Fruit fly (Drosophila melanogaster) S2 (cell line): ENCODE data around the gene AP-1mu.
A peak's percentile ranks its signal among the peaks of the same experiment; 100 is the strongest.

ENCODE experiments used
- CG8478 ChIP-seq: fragments of >200 bp; optimal IDR thresholded peaks from 2 replicates; lab custom pipeline; 2018
- CTCF ChIP-seq, 2 experiments: fragments of >200 bp; optimal IDR thresholded peaks; 2 replicates each; lab custom pipeline; 2018

AP-1mu gene

dm6 chr3R:9534125-9534496 is 25.2 kb downstream of the AP-1mu start:
- TF ChIP-seq CTCF (optimal IDR thresholded peaks at IDR 0.05; lab: Kevin White, UChicago) = no peak
- TF ChIP-seq CG8478 (lab: Kevin White, UChicago) = no peak

- no peak for TF ChIP-seq CTCF (optimal IDR thresholded peaks at IDR 0.05; lab: Kevin White, UChicago)
Measured at dm6 chr3R:9533181-9534124, 25.9 kb downstream of the AP-1mu start.

dm6 chr3R:9532437-9533180 is 26.7 kb downstream of the AP-1mu start, which contains the start of gene by:
TSS of gene by (minus strand) at chr3R:9533011.
- no peak for TF ChIP-seq CG8478 (lab: Kevin White, UChicago)

dm6 chr3R:9529913-9530312 is 29.4 kb downstream of the AP-1mu start:
- TF ChIP-seq CG8478 (lab: Kevin White, UChicago) (no peak), CTCF (optimal IDR thresholded peaks at IDR 0.05; lab: Kevin White, UChicago) (no peak)

- TF ChIP-seq CTCF (optimal IDR thresholded peaks at IDR 0.05; lab: Kevin White, UChicago) (no peak), CG8478 (lab: Kevin White, UChicago) (no peak)
Measured at dm6 chr3R:9529387-9529897, 29.9 kb downstream of the AP-1mu start.

- TF ChIP-seq CG8478 (lab: Kevin White, UChicago) (no peak), CTCF (optimal IDR thresholded peaks at IDR 0.05; lab: Kevin White, UChicago) (no peak)
Measured at dm6 chr3R:9527907-9528842, 31.1 kb downstream of the AP-1mu start.

dm6 chr3R:9516400-9516852 is 42.9 kb downstream of the AP-1mu start:
- TF ChIP-seq CTCF (optimal IDR thresholded peaks at IDR 0.05; lab: Kevin White, UChicago) = no peak
- no peak for TF ChIP-seq CG8478 (lab: Kevin White, UChicago)

- no peak for TF ChIP-seq CG8478 (lab: Kevin White, UChicago)
- TF ChIP-seq CTCF (optimal IDR thresholded peaks at IDR 0.05; lab: Kevin White, UChicago) = peak; percentile 58 to 61
Measured at dm6 chr3R:9515860-9516344, 43.4 kb downstream of the AP-1mu start, which contains the start of the genes mRpL47, CG8176 and Kdm3. TSS of gene mRpL47 (minus strand) at chr3R:9515908. TSS of gene CG8176 (plus strand) at chr3R:9516007. TSS of gene Kdm3 (plus strand) at chr3R:9516007.

- TF ChIP-seq CTCF (optimal IDR thresholded peaks at IDR 0.05; lab: Kevin White, UChicago) = no peak
- TF ChIP-seq CG8478 (lab: Kevin White, UChicago) = no peak
Measured at dm6 chr3R:9513052-9513420, 46.3 kb downstream of the AP-1mu start, which contains the start of the genes Ras85D and Rlb1. TSS of gene Ras85D (minus strand) at chr3R:9513067. TSS of gene Rlb1 (plus strand) at chr3R:9513327.

- TF ChIP-seq CG8478 (lab: Kevin White, UChicago) (no peak), CTCF (optimal IDR thresholded peaks at IDR 0.05; lab: Kevin White, UChicago) (no peak)
Measured at dm6 chr3R:9512193-9513051, 46.9 kb downstream of the AP-1mu start.

dm6 chr3R:9510070-9510518 is 49.2 kb downstream of the AP-1mu start, which contains the start of gene rump:
TSS of gene rump (minus strand) at chr3R:9510324.
- TF ChIP-seq CG8478 (lab: Kevin White, UChicago) (no peak), CTCF (optimal IDR thresholded peaks at IDR 0.05; lab: Kevin White, UChicago) (no peak)
